Fruit fly (Drosophila melanogaster): ENCODE data around the gene sNPF.

DNA sequence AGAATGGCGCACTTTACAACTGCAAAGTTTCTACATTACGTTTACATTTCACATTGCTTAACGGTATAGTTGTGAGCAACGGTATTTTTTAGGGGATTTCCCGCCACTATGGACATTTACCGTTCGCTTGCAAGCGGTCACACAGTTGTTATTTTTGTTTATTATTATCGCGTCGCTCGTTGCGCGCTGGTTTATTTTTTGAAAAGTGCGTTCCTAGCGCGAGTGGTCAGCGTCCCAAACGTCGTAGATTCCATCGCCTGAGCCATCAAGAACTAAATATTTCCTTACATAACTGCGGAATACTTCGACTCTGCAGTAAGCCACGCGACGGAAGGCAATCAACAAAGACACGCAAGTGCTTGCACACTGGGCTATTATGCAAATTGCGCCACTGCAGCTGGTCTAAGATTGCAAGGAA lies 38.5 kb downstream of the sNPF start, which contains the start of gene bwa:
- TF ChIP-seq Sox102F (GFP tag; optimal IDR thresholded peaks at IDR 0.05) (no peak), Eip78C (GFP tag) (peak; percentile 74), fd59A (GFP tag; optimal IDR thresholded peaks at IDR 0.05) (no peak), CG16779 (tag; optimal IDR thresholded peaks at IDR 0.05) (peak; percentile 4)
